Worm (Caenorhabditis elegans) whole organism, L1 larva: ENCODE data around the gene K08H2.3.

ENCODE experiments used
- C34B4.2 ChIP-seq: sonication (generic microtip); optimal IDR thresholded peaks from 2 replicates; lab custom pipeline; 2017; ENCODE audit warnings: mild to moderate bottlenecking, missing genetic modification characterization, missing compliant biosample characterization
- aha-1 ChIP-seq: fragments of 150-350 bp; optimal IDR thresholded peaks from 2 replicates; lab custom pipeline; 2014; ENCODE audit warnings: missing biosample characterization, missing genetic modification characterization
- aly-2 ChIP-seq: fragments of 150-350 bp; optimal IDR thresholded peaks from 2 replicates; lab custom pipeline; 2014; ENCODE audit warnings: missing biosample characterization, missing genetic modification characterization
- ama-1 ChIP-seq: fragments of 150-350 bp; optimal IDR thresholded peaks from 2 replicates; lab custom pipeline; 2014
- blmp-1 ChIP-seq: fragments of 150-350 bp; optimal IDR thresholded peaks from 2 replicates; lab custom pipeline; 2014; ENCODE audit warnings: missing biosample characterization, missing genetic modification characterization
- dpl-1 ChIP-seq, 3 experiments: fragments of 150-350 bp in 2 of 3; sonication (generic microtip) in 1 of 3; optimal IDR thresholded peaks; 2 replicates each; lab custom pipeline; 2014 to 2017; ENCODE audit warnings: missing biosample characterization in 3 of 3, missing genetic modification characterization in 3 of 3, missing genetic modification reagents in 3 of 3
- dsc-1 ChIP-seq: sonication (generic microtip); optimal IDR thresholded peaks from 2 replicates; lab custom pipeline; 2016; ENCODE audit warnings: mild to moderate bottlenecking, missing genetic modification characterization, missing compliant biosample characterization
- efl-1 ChIP-seq, 4 experiments: fragments of 150-350 bp; optimal IDR thresholded peaks in 3 of 4; peaks in 1 of 4; 1 replicate in 1 of 4; 2 replicates in 3 of 4; lab custom pipeline; 2014; ENCODE audit warnings: missing biosample characterization in 2 of 4, missing genetic modification characterization in 2 of 4, missing genetic modification reagents in 2 of 4
- efl-3 ChIP-seq: fragments of 200-800 bp; sonication (Bioruptor generic); optimal IDR thresholded peaks from 2 replicates; lab custom pipeline; 2018; ENCODE audit warnings: mild to moderate bottlenecking, missing genetic modification characterization, missing compliant biosample characterization
- fkh-10 ChIP-seq: sonication (generic microtip); optimal IDR thresholded peaks from 2 replicates; lab custom pipeline; 2017; ENCODE audit warnings: missing biosample characterization, missing genetic modification reagents, missing genetic modification characterization
- fkh-4 ChIP-seq: sonication (generic microtip); optimal IDR thresholded peaks from 2 replicates; lab custom pipeline; 2016; ENCODE audit warnings: missing compliant biosample characterization, missing genetic modification characterization, borderline replicate concordance
- lin-13 ChIP-seq: fragments of 150-350 bp; optimal IDR thresholded peaks from 2 replicates; lab custom pipeline; 2014; ENCODE audit warnings: missing biosample characterization, missing genetic modification reagents, missing genetic modification characterization
- lin-14 ChIP-seq: fragments of 200-800 bp; sonication (Bioruptor generic); optimal IDR thresholded peaks from 2 replicates; lab custom pipeline; 2018; ENCODE audit warnings: mild to moderate bottlenecking, missing genetic modification characterization, moderate library complexity, missing compliant biosample characterization
- lsy-2 ChIP-seq, 2 experiments: fragments of 150-350 bp; optimal IDR thresholded peaks; 2 replicates each; lab custom pipeline; 2014; ENCODE audit warnings: missing biosample characterization in 2 of 2, missing genetic modification characterization in 2 of 2
- mab-9 ChIP-seq: fragments of 200-800 bp; sonication (Bioruptor generic); IDR thresholded peaks from 2 replicates; pipeline ENCODE4 v1.3.6; 2022; ENCODE audit warnings: missing genetic modification reagents, missing genetic modification characterization, missing compliant biosample characterization
- mdl-1 ChIP-seq, 2 experiments: fragments of 150-350 bp; optimal IDR thresholded peaks; 2 replicates each; lab custom pipeline; 2014 to 2017; ENCODE audit warnings: missing biosample characterization in 2 of 2, missing genetic modification characterization in 2 of 2, inconsistent platforms in 1 of 2
- mef-2 ChIP-seq: fragments of 150-350 bp; optimal IDR thresholded peaks from 2 replicates; lab custom pipeline; 2014; ENCODE audit warnings: missing biosample characterization, missing genetic modification characterization
- nhr-11 ChIP-seq: fragments of 150-350 bp; optimal IDR thresholded peaks from 2 replicates; lab custom pipeline; 2014; ENCODE audit warnings: missing biosample characterization, missing genetic modification characterization
- nhr-12 ChIP-seq: sonication (generic microtip); optimal IDR thresholded peaks from 2 replicates; lab custom pipeline; 2017; ENCODE audit warnings: missing biosample characterization, missing genetic modification characterization
- nhr-20 ChIP-seq: sonication (generic microtip); optimal IDR thresholded peaks from 2 replicates; lab custom pipeline; 2016; ENCODE audit warnings: mild to moderate bottlenecking, missing genetic modification characterization, missing compliant biosample characterization
- nhr-237 ChIP-seq: fragments of 150-350 bp; optimal IDR thresholded peaks from 2 replicates; lab custom pipeline; 2014; ENCODE audit warnings: missing biosample characterization, missing genetic modification characterization
- nhr-47 ChIP-seq: sonication (generic microtip); optimal IDR thresholded peaks from 2 replicates; lab custom pipeline; 2016; ENCODE audit warnings: mild to moderate bottlenecking, missing genetic modification characterization, moderate library complexity, missing compliant biosample characterization
- nhr-77 ChIP-seq: fragments of 150-350 bp; optimal IDR thresholded peaks from 2 replicates; lab custom pipeline; 2014; ENCODE audit warnings: missing biosample characterization, missing genetic modification characterization
- nhr-85 ChIP-seq: sonication (generic microtip); peaks from one replicate; lab custom pipeline; 2016; ENCODE audit warnings: missing genetic modification characterization, inconsistent platforms, missing compliant biosample characterization
- pag-3 ChIP-seq: sonication (generic microtip); optimal IDR thresholded peaks from 2 replicates; lab custom pipeline; 2017; ENCODE audit warnings: missing genetic modification characterization, mild to moderate bottlenecking, missing compliant biosample characterization, antibody characterized with exemption, borderline replicate concordance; ENCODE audit not compliant: insufficient read depth
- pqm-1 ChIP-seq: sonication (generic microtip); optimal IDR thresholded peaks from 3 replicates; lab custom pipeline; 2017; ENCODE audit warnings: missing biosample characterization, missing genetic modification characterization
- rnt-1 ChIP-seq: sonication (generic microtip); optimal IDR thresholded peaks from 2 replicates; lab custom pipeline; 2016; ENCODE audit warnings: mild to moderate bottlenecking, missing genetic modification characterization, moderate library complexity, missing compliant biosample characterization
- skn-1 ChIP-seq: fragments of 150-350 bp; optimal IDR thresholded peaks from 2 replicates; lab custom pipeline; 2014; ENCODE audit warnings: missing biosample characterization, missing genetic modification characterization
- snpc-4 ChIP-seq: fragments of 150-350 bp; optimal IDR thresholded peaks from 2 replicates; lab custom pipeline; 2014; ENCODE audit warnings: missing biosample characterization, missing genetic modification characterization
- snu-23 ChIP-seq: sonication (generic microtip); optimal IDR thresholded peaks from 2 replicates; lab custom pipeline; 2016; ENCODE audit warnings: missing genetic modification characterization, missing compliant biosample characterization
- sox-4 ChIP-seq: sonication (generic microtip); optimal IDR thresholded peaks from 2 replicates; lab custom pipeline; 2016; ENCODE audit warnings: missing genetic modification characterization, missing compliant biosample characterization
- sup-37 ChIP-seq: fragments of 200-800 bp; sonication (Bioruptor generic); optimal IDR thresholded peaks from 2 replicates; lab custom pipeline; 2018; ENCODE audit warnings: mild to moderate bottlenecking, missing genetic modification characterization, missing compliant biosample characterization
- swsn-7 ChIP-seq: sonication (generic microtip); optimal IDR thresholded peaks from 2 replicates; lab custom pipeline; 2016; ENCODE audit warnings: missing genetic modification characterization, missing compliant biosample characterization
- unc-130 ChIP-seq: fragments of 150-350 bp; optimal IDR thresholded peaks from 2 replicates; lab custom pipeline; 2017; ENCODE audit warnings: missing biosample characterization, missing genetic modification characterization, inconsistent platforms
- unc-98 ChIP-seq: fragments of 200-800 bp; sonication (Bioruptor generic); IDR thresholded peaks from 2 replicates; pipeline ENCODE4 v1.3.6; 2022; ENCODE audit warnings: missing genetic modification characterization, missing compliant biosample characterization
- vab-15 ChIP-seq: sonication (generic microtip); optimal IDR thresholded peaks from 2 replicates; lab custom pipeline; 2017; ENCODE audit warnings: missing genotype, mild to moderate bottlenecking, missing genetic modification characterization, missing compliant biosample characterization
- ztf-11 ChIP-seq, 2 experiments: sonication (generic microtip); optimal IDR thresholded peaks; 2 replicates each; lab custom pipeline; 2016 to 2017; ENCODE audit warnings: missing genetic modification characterization in 2 of 2, missing biosample characterization in 1 of 2, missing compliant biosample characterization in 1 of 2

K08H2.3 gene

DNA sequence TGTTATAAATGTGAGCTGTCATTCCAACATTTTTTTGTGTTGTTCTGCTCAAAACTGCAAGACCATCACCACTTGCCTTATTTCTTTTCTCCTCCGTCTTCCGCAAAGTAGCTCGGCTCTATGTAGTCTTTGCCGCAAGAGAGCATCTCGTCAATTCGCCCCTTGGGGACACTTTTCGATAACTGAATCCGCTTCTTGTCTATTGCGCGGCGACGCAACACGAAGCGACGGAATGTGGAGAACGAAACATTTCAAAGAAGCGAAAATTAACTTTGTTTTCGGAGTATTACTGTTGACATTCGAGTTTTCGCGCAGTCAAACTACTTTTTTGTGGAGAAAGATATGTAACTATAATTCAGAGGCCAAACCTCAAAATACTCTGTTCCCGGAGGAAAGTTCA is 39.1 kb upstream of the K08H2.3 start:
- TF ChIP-seq nhr-20 (no peak), lin-13 (no peak), skn-1 (tag; lab: Kevin White, UChicago) (no peak), unc-98 (GFP tag; lab: Robert Waterston, UW) (no peak), lin-14 (GFP tag; lab: Kevin White, UChicago) (peak; percentile 59), dpl-1 (GFP tag; optimal IDR thresholded peaks at IDR 0.05; lab: Kevin White, UChicago) (no peak), mef-2 (tag; lab: Kevin White, UChicago) (no peak), snpc-4 (tag; lab: Kevin White, UChicago) (no peak), vab-15 (tag; lab: Kevin White, UChicago) (no peak), nhr-237 (tag; lab: Kevin White, UChicago) (no peak), ama-1 (lab: Kevin White, UChicago) (no peak), efl-1 (optimal IDR thresholded peaks at IDR 0.05; lab: Kevin White, UChicago) (no peak), efl-1 (GFP tag; optimal IDR thresholded peaks at IDR 0.05 in 1 of 2; lab: Kevin White, UChicago) (peak in 1 of 2 experiments; percentile 85)
- TF ChIP-seq, all 84 proteins: peak for 2

DNA sequence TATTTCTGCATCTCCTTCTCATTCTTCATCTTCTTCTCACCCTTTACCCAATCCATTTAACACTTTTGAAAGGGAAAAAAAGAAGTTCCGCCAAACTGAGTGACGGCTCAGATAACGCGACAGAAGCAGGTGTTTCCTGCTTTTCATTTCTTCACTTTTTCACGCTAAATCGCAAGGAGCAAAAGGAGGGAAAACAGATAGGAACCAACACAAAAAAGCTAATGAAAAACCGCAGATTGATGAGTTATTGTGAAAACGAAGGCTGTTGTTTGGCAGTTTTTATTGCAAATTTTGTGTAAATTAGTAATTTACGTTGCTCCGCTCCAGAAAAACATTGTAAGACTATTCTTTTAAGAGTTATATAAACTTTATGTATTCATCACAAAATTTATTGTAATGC is 36.9 kb upstream of the K08H2.3 start:
- TF ChIP-seq ztf-11 (tag; optimal IDR thresholded peaks at IDR 0.05; lab: Kevin White, UChicago) (no peak), rnt-1 (peak; percentile 52), nhr-12 (tag; lab: Kevin White, UChicago) (no peak), lin-14 (GFP tag; lab: Kevin White, UChicago) (peak; percentile 1), unc-130 (tag; lab: Kevin White, UChicago) (no peak), blmp-1 (tag; lab: Kevin White, UChicago) (no peak), nhr-237 (tag; lab: Kevin White, UChicago) (no peak), dsc-1 (no peak), aly-2 (tag; lab: Kevin White, UChicago) (no peak), mef-2 (tag; lab: Kevin White, UChicago) (no peak), mab-9 (GFP tag; lab: Robert Waterston, UW) (no peak), efl-3 (GFP tag; lab: Kevin White, UChicago) (no peak), mdl-1 (tag; optimal IDR thresholded peaks at IDR 0.05; lab: Kevin White, UChicago) (no peak)
- TF ChIP-seq, all 84 proteins: peak for 2

DNA sequence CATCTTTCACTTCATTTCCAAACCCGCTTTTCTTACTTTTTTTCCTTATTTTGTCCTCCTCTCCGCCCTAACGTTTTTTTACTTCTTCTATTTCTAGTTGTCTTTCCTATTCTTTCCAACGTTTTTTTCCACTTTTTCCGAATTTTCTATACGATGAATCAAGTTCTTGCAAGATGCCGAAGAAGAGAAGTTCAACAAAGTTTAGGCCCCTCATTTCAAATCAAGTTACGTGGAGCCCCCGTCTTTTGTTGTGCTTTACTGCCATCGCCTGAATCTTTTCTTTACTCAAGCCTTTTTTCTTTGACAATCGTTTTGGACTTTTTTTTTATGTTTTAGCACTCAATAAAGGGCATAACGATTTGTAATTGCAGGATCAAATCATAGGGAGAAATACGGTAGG is 35.8 kb upstream of the K08H2.3 start, which contains the start of gene unc-9:
Gene unc-9, plus strand, starts transcription at position 370 of the 400 bp plus-strand sequence.
- TF ChIP-seq swsn-7 (no peak), pqm-1 (tag; lab: Kevin White, UChicago) (no peak), aha-1 (no peak), lsy-2 (tag; optimal IDR thresholded peaks at IDR 0.05; lab: Kevin White, UChicago) (no peak), nhr-77 (tag; lab: Kevin White, UChicago) (no peak), C34B4.2 (tag; lab: Kevin White, UChicago) (no peak), fkh-10 (GFP tag; lab: Kevin White, UChicago) (peak; percentile 70), nhr-85 (tag; lab: Kevin White, UChicago) (no peak), unc-98 (GFP tag; lab: Robert Waterston, UW) (no peak), lin-14 (GFP tag; lab: Kevin White, UChicago) (peak; percentile 54), sup-37 (GFP tag; lab: Kevin White, UChicago) (no peak), nhr-47 (tag; lab: Kevin White, UChicago) (no peak)

DNA sequence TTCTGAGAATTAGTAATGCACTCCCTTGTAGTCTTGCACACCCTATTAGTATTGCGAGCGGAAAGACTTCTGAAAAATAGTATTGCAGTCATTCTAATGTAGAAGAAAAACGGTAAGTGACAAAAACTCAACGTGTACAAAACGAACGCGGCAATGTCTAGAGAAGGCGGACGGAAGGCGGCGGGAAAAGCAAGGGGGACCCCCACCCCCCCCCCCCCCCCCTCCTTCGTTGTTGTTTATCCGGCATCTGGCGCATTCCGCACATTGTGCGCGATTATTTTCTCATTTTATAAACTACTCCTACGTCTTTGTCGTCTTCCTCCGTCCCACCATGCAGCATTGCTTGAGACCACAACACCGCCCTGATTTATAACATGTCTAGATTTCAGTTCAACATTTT is 34.9 kb upstream of the K08H2.3 start:
- no peak for TF ChIP-seq nhr-20
- no peak for TF ChIP-seq nhr-11
- no peak for TF ChIP-seq nhr-12 (tag; lab: Kevin White, UChicago)
- TF ChIP-seq pqm-1 (tag; lab: Kevin White, UChicago), result no peak
- TF ChIP-seq snu-23 (GFP tag; lab: Kevin White, UChicago), result no peak
- TF ChIP-seq aha-1, result no peak
- TF ChIP-seq sox-4 (tag; lab: Kevin White, UChicago), result no peak
- TF ChIP-seq C34B4.2 (tag; lab: Kevin White, UChicago), result no peak
- TF ChIP-seq pag-3 (tag; lab: Kevin White, UChicago), result no peak
- TF ChIP-seq fkh-4 (tag; lab: Kevin White, UChicago), result no peak
